Worm (Caenorhabditis elegans): ENCODE measurements around the gene lim-4.
A peak's percentile ranks its signal among the peaks of the same experiment; 100 is the strongest.

Gene lim-4

DNA sequence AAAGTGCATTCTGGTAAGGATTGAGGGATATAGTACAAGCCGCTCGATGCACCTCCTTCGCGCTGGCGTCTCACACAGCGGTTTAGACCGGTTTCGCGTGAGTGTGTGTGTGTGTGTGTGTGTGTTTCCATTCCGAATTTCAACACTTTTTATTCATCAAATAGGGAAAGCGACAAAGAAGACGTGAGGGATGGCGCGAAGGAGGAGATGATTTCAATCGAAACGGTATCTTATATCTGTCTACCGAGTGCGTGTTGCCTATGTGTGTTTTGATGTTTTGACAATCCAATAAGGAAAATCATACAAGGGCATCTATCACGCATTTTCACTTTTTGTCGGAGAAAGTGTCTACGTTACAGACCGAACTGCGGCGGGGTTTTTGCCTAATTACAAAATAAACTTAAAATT, 35.6 kb downstream of the lim-4 start:
- TF ChIP-seq ceh-44 (GFP tag; IDR thresholded peaks at IDR 0.05): no peak
- TF ChIP-seq hmg-1.1 (GFP tag; IDR thresholded peaks at IDR 0.05): no peak
- TF ChIP-seq Y75B8A.6 (GFP tag; IDR thresholded peaks at IDR 0.05): no peak
- TF ChIP-seq attf-4 (tag; optimal IDR thresholded peaks at IDR 0.05): no peak
- no peak for TF ChIP-seq lin-13 (GFP tag; optimal IDR thresholded peaks at IDR 0.05)
- no peak for TF ChIP-seq snpc-1.2 (GFP tag; IDR thresholded peaks at IDR 0.05)
- TF ChIP-seq nhr-77 (tag; optimal IDR thresholded peaks at IDR 0.05): no peak
- TF ChIP-seq mdl-1 (tag; optimal IDR thresholded peaks at IDR 0.05): peak in 1 of 2 experiments; percentile 17
- TF ChIP-seq ztf-11 (tag; optimal IDR thresholded peaks at IDR 0.05): no peak
- no peak for TF ChIP-seq egl-43 (GFP tag; IDR thresholded peaks at IDR 0.05)
- TF ChIP-seq Y105C5A.15 (GFP tag; IDR thresholded peaks at IDR 0.05): no peak
- TF ChIP-seq lin-1 (GFP tag; IDR thresholded peaks at IDR 0.05): no peak
- TF ChIP-seq dmd-8 (GFP tag; IDR thresholded peaks at IDR 0.05): no peak
- no peak for TF ChIP-seq ceh-82 (tag; optimal IDR thresholded peaks at IDR 0.05)
- no peak for TF ChIP-seq dmd-6 (GFP tag; IDR thresholded peaks at IDR 0.05)
- TF ChIP-seq lin-38 (GFP tag; IDR thresholded peaks at IDR 0.05): no peak
- peak; percentile 16 for TF ChIP-seq nhr-25 (tag; optimal IDR thresholded peaks at IDR 0.05; ENCODE audit: borderline replicate concordance, insufficient read depth)
- TF ChIP-seq ceh-28 (tag; optimal IDR thresholded peaks at IDR 0.05): no peak
- no peak for TF ChIP-seq pha-4 (GFP tag; IDR thresholded peaks at IDR 0.05)
- TF ChIP-seq pha-4 (tag; optimal IDR thresholded peaks at IDR 0.05): no peak
- TF ChIP-seq skn-1 (tag; optimal IDR thresholded peaks at IDR 0.05): no peak
- peak; percentile 56 for TF ChIP-seq nhr-28 (tag; optimal IDR thresholded peaks at IDR 0.05)
- no peak for TF ChIP-seq F49E8.2 (tag; optimal IDR thresholded peaks at IDR 0.05; ENCODE audit: borderline replicate concordance)
- TF ChIP-seq ceh-20 (GFP tag; IDR thresholded peaks at IDR 0.05): no peak
- TF ChIP-seq ceh-32 (tag; optimal IDR thresholded peaks at IDR 0.05; ENCODE audit: poor library complexity): no peak
- TF ChIP-seq aha-1 (tag): peak; percentile 99
- TF ChIP-seq D1046.2 (GFP tag; IDR thresholded peaks at IDR 0.05): no peak
- TF ChIP-seq zip-11 (GFP tag; IDR thresholded peaks at IDR 0.05): no peak
- TF ChIP-seq duxl-1 (tag; optimal IDR thresholded peaks at IDR 0.05; ENCODE audit: poor library complexity): no peak
- no peak for TF ChIP-seq tra-1 (GFP tag; IDR thresholded peaks at IDR 0.05)
- no peak for TF ChIP-seq mep-1 (tag; optimal IDR thresholded peaks at IDR 0.05)
- TF ChIP-seq mdt-29 (GFP tag; IDR thresholded peaks at IDR 0.05): no peak
- no peak for TF ChIP-seq rbr-2 (tag; optimal IDR thresholded peaks at IDR 0.05)
- TF ChIP-seq gei-8 (GFP tag; optimal IDR thresholded peaks at IDR 0.05): no peak
- no peak for TF ChIP-seq F26F4.8 (GFP tag; conservative IDR thresholded peaks at IDR 0.05)
- no peak for TF ChIP-seq aly-2 (tag; optimal IDR thresholded peaks at IDR 0.05)
- no peak for TF ChIP-seq tag-97 (GFP tag; IDR thresholded peaks at IDR 0.05)
- no peak for TF ChIP-seq Y48G9A.11 (GFP tag; IDR thresholded peaks at IDR 0.05)
- TF ChIP-seq nhr-11 (tag; optimal IDR thresholded peaks at IDR 0.05): no peak
- TF ChIP-seq dmd-9 (GFP tag; IDR thresholded peaks at IDR 0.05): no peak
- no peak for TF ChIP-seq ces-1 (GFP tag; optimal IDR thresholded peaks at IDR 0.05)
- peak; percentile 81 for TF ChIP-seq hlh-11 (tag; optimal IDR thresholded peaks at IDR 0.05)
- TF ChIP-seq nhr-10 (tag; optimal IDR thresholded peaks at IDR 0.05): no peak
- TF ChIP-seq unc-130 (GFP tag; optimal IDR thresholded peaks at IDR 0.05): no peak
- no peak for TF ChIP-seq hif-1 (tag; optimal IDR thresholded peaks at IDR 0.05)
- TF ChIP-seq php-3 (GFP tag; IDR thresholded peaks at IDR 0.05): no peak
- no peak for TF ChIP-seq arid-1 (GFP tag; conservative IDR thresholded peaks at IDR 0.05)
- no peak for TF ChIP-seq sdz-12 (GFP tag; optimal IDR thresholded peaks at IDR 0.05)
- no peak for TF ChIP-seq dve-1 (tag; optimal IDR thresholded peaks at IDR 0.05; ENCODE audit: insufficient read depth)
- TF ChIP-seq nhr-41 (GFP tag; IDR thresholded peaks at IDR 0.05): no peak
- TF ChIP-seq set-16 (GFP tag; IDR thresholded peaks at IDR 0.05): no peak
- no peak for TF ChIP-seq daf-12 (tag; optimal IDR thresholded peaks at IDR 0.05)
